Fruit fly (Drosophila melanogaster) whole organism, embryonic: ENCODE results near the gene CG31683.
A peak's percentile ranks its signal among the peaks of the same experiment; 100 is the strongest.

Source experiments
- Atf6 ChIP-seq: fragments of 200-800 bp; sonication (Bioruptor generic); IDR thresholded peaks from 2 replicates; pipeline ENCODE4 v1.3.6; 2022; ENCODE audit warnings: missing biosample characterization, missing genetic modification characterization
- CG10321 ChIP-seq: fragments of 200-800 bp; sonication (Bioruptor generic); IDR thresholded peaks from 2 replicates; pipeline ENCODE4 v1.3.6; 2022; ENCODE audit warnings: missing biosample characterization, missing genetic modification characterization
- CG12155 ChIP-seq: fragments of 200-800 bp; sonication (Bioruptor generic); optimal IDR thresholded peaks from 3 replicates; lab custom pipeline; 2016; ENCODE audit warnings: missing biosample characterization, missing genetic modification characterization
- CG12659 ChIP-seq: fragments of 200-800 bp; sonication (Bioruptor generic); optimal IDR thresholded peaks from 3 replicates; lab custom pipeline; 2017; ENCODE audit warnings: mild to moderate bottlenecking, missing biosample characterization, missing genetic modification reagents, missing genetic modification characterization
- CG15514 ChIP-seq: fragments of 200-800 bp; sonication (Bioruptor generic); optimal IDR thresholded peaks from 3 replicates; lab custom pipeline; 2017; ENCODE audit warnings: missing biosample characterization, missing genetic modification characterization, mild to moderate bottlenecking, moderate library complexity, missing genetic modification reagents
- CG1647 ChIP-seq: fragments of 200-800 bp; sonication (Bioruptor generic); optimal IDR thresholded peaks from 3 replicates; lab custom pipeline; 2016; ENCODE audit warnings: missing biosample characterization, missing genetic modification characterization
- CG17361 ChIP-seq: fragments of 200-800 bp; sonication (Bioruptor generic); IDR thresholded peaks from 3 replicates; pipeline ENCODE4 v1.3.6; 2022; ENCODE audit warnings: missing biosample characterization, missing genetic modification characterization
- CG17829 ChIP-seq: fragments of 200-800 bp; optimal IDR thresholded peaks from 2 replicates; lab custom pipeline; 2019; ENCODE audit warnings: missing biosample characterization, mild to moderate bottlenecking, missing genetic modification characterization, moderate library complexity
- CG3163 ChIP-seq: fragments of 200-800 bp; sonication (Bioruptor generic); optimal IDR thresholded peaks from 3 replicates; lab custom pipeline; 2016; ENCODE audit warnings: missing biosample characterization, missing genetic modification characterization
- CG32532 ChIP-seq: fragments of 200-800 bp; sonication (Bioruptor generic); IDR thresholded peaks from 2 replicates; pipeline ENCODE4 v1.3.6; 2022; ENCODE audit warnings: missing biosample characterization, missing genetic modification characterization
- CG3281 ChIP-seq: fragments of 200-800 bp; sonication (Bioruptor generic); optimal IDR thresholded peaks from 3 replicates; lab custom pipeline; 2017; ENCODE audit warnings: missing biosample characterization, mild to moderate bottlenecking, missing genetic modification characterization
- CG4854 ChIP-seq: fragments of 200-800 bp; sonication (Bioruptor generic); optimal IDR thresholded peaks from 2 replicates; lab custom pipeline; 2016; ENCODE audit warnings: missing biosample characterization, missing genetic modification characterization, inconsistent platforms
- CG6683 ChIP-seq: fragments of 200-800 bp; sonication (Bioruptor generic); optimal IDR thresholded peaks from 2 replicates; lab custom pipeline; 2017; ENCODE audit warnings: missing biosample characterization, mild to moderate bottlenecking, missing genetic modification characterization, missing genetic modification reagents
- CG7963 ChIP-seq: fragments of 200-800 bp; sonication (Bioruptor generic); IDR thresholded peaks from 3 replicates; pipeline ENCODE4 v1.3.6; 2022; ENCODE audit warnings: missing biosample characterization, missing genetic modification characterization; ENCODE audit not compliant: partially characterized antibody
- CG8388 ChIP-seq: fragments of 200-800 bp; sonication (Bioruptor generic); optimal IDR thresholded peaks from 2 replicates; lab custom pipeline; 2019; ENCODE audit warnings: missing biosample characterization, mild to moderate bottlenecking, missing genetic modification characterization, moderate library complexity
- CG8924 ChIP-seq: fragments of 200-800 bp; optimal IDR thresholded peaks from 3 replicates; lab custom pipeline; 2019; ENCODE audit warnings: missing biosample characterization, mild to moderate bottlenecking, missing genetic modification characterization, moderate library complexity
- CG9727 ChIP-seq: fragments of 200-800 bp; sonication (Bioruptor generic); optimal IDR thresholded peaks from 3 replicates; lab custom pipeline; 2017; ENCODE audit warnings: missing biosample characterization, mild to moderate bottlenecking, missing genetic modification characterization
- CG9876 ChIP-seq: fragments of 200-800 bp; sonication (Bioruptor generic); optimal IDR thresholded peaks from 2 replicates; lab custom pipeline; 2016; ENCODE audit warnings: missing biosample characterization, missing genetic modification characterization
- CrebB ChIP-seq: fragments of 200-800 bp; sonication (Bioruptor generic); optimal IDR thresholded peaks from 3 replicates; lab custom pipeline; 2018; ENCODE audit warnings: missing biosample characterization, mild to moderate bottlenecking, missing genetic modification characterization
- E2f1 ChIP-seq: fragments of 200-800 bp; sonication (Bioruptor generic); IDR thresholded peaks from 2 replicates; pipeline ENCODE4 v1.3.6; 2022; ENCODE audit warnings: missing biosample characterization, missing genetic modification characterization
- Elba2 ChIP-seq: fragments of 200-800 bp; sonication (Bioruptor generic); optimal IDR thresholded peaks from 3 replicates; lab custom pipeline; 2016; ENCODE audit warnings: missing biosample characterization, missing genetic modification characterization
- GATAe ChIP-seq: fragments of 200-800 bp; sonication (Bioruptor generic); conservative IDR thresholded peaks from 2 replicates; pipeline ENCODE4 v1.3.6; 2022; ENCODE audit warnings: missing biosample characterization, missing genetic modification characterization
- Hand ChIP-seq: fragments of 200-800 bp; sonication (Bioruptor generic); optimal IDR thresholded peaks from 2 replicates; lab custom pipeline; 2017; ENCODE audit warnings: mild to moderate bottlenecking, missing biosample characterization, missing genetic modification reagents, missing genetic modification characterization
- HmgD ChIP-seq: fragments of 200-800 bp; sonication (Bioruptor generic); optimal IDR thresholded peaks from 3 replicates; lab custom pipeline; 2016; ENCODE audit warnings: missing biosample characterization, missing genetic modification characterization
- Hmr ChIP-seq: fragments of 200-800 bp; sonication (Bioruptor generic); optimal IDR thresholded peaks from 3 replicates; lab custom pipeline; 2017; ENCODE audit warnings: mild to moderate bottlenecking, missing biosample characterization, missing genetic modification reagents, missing genetic modification characterization
- Lhr ChIP-seq: fragments of 200-800 bp; sonication (Bioruptor generic); optimal IDR thresholded peaks from 3 replicates; lab custom pipeline; 2017; ENCODE audit warnings: mild to moderate bottlenecking, missing biosample characterization, missing genetic modification reagents, missing genetic modification characterization
- Mad ChIP-seq: fragments of 200-800 bp; sonication (Bioruptor generic); optimal IDR thresholded peaks from 2 replicates; lab custom pipeline; 2016; ENCODE audit warnings: missing biosample characterization, missing genetic modification characterization
- Myb ChIP-seq: fragments of 200-800 bp; sonication (Bioruptor generic); optimal IDR thresholded peaks from 2 replicates; lab custom pipeline; 2016; ENCODE audit warnings: missing biosample characterization, missing genetic modification characterization
- NC2α ChIP-seq: fragments of 200-800 bp; sonication (Bioruptor generic); optimal IDR thresholded peaks from 2 replicates; lab custom pipeline; 2016; ENCODE audit warnings: missing biosample characterization, missing genetic modification characterization
- Pdp1 ChIP-seq, 2 experiments: fragments of 200-800 bp; sonication (Bioruptor generic); optimal IDR thresholded peaks; 3 replicates each; lab custom pipeline; 2016; ENCODE audit warnings: missing biosample characterization in 2 of 2, missing genetic modification characterization in 2 of 2, mild to moderate bottlenecking in 1 of 2, moderate library complexity in 1 of 2
- Rfx ChIP-seq: fragments of 200-800 bp; sonication (Bioruptor generic); IDR thresholded peaks from 2 replicates; pipeline ENCODE4 v1.3.6; 2022; ENCODE audit warnings: missing biosample characterization, missing genetic modification characterization
- Sox100B ChIP-seq: fragments of 200-800 bp; sonication (Bioruptor generic); optimal IDR thresholded peaks from 3 replicates; lab custom pipeline; 2018; ENCODE audit warnings: missing biosample characterization, mild to moderate bottlenecking, missing genetic modification characterization
- Ssrp ChIP-seq: fragments of 200-800 bp; sonication (Bioruptor generic); optimal IDR thresholded peaks from 2 replicates; lab custom pipeline; 2018; ENCODE audit warnings: missing biosample characterization, mild to moderate bottlenecking, missing genetic modification characterization, moderate library complexity
- ac ChIP-seq: fragments of 200-800 bp; sonication (Bioruptor generic); optimal IDR thresholded peaks from 3 replicates; lab custom pipeline; 2017; ENCODE audit warnings: missing biosample characterization, mild to moderate bottlenecking, missing genetic modification characterization
- aop ChIP-seq: fragments of 200-800 bp; sonication (Bioruptor generic); IDR thresholded peaks from 2 replicates; pipeline ENCODE4 v1.3.6; 2022; ENCODE audit warnings: missing biosample characterization, missing genetic modification characterization
- dmrt99B ChIP-seq: fragments of 200-800 bp; sonication (Bioruptor generic); optimal IDR thresholded peaks from 2 replicates; lab custom pipeline; 2018; ENCODE audit warnings: missing biosample characterization, mild to moderate bottlenecking, missing genetic modification characterization, moderate library complexity
- dpn ChIP-seq, 2 experiments: fragments of 200-800 bp; sonication (Bioruptor generic); optimal IDR thresholded peaks; 3 replicates each; lab custom pipeline; 2016; ENCODE audit warnings: missing biosample characterization in 2 of 2, missing genetic modification characterization in 2 of 2
- ems ChIP-seq: fragments of 200-800 bp; sonication (Bioruptor generic); optimal IDR thresholded peaks from 3 replicates; lab custom pipeline; 2016; ENCODE audit warnings: missing biosample characterization, missing genetic modification characterization
- grn ChIP-seq: fragments of 200-800 bp; sonication (Bioruptor generic); optimal IDR thresholded peaks from 3 replicates; lab custom pipeline; 2017; ENCODE audit warnings: missing biosample characterization, missing genetic modification characterization
- hbn ChIP-seq: fragments of 200-800 bp; sonication (Bioruptor generic); IDR thresholded peaks from 2 replicates; pipeline ENCODE4 v1.3.6; 2022; ENCODE audit warnings: missing biosample characterization, missing genetic modification characterization; ENCODE audit not compliant: partially characterized antibody
- lbe ChIP-seq: fragments of 200-800 bp; sonication (Bioruptor generic); optimal IDR thresholded peaks from 2 replicates; lab custom pipeline; 2016; ENCODE audit warnings: missing biosample characterization, mild to moderate bottlenecking, missing genetic modification characterization
- lmd ChIP-seq: fragments of 200-800 bp; sonication (Bioruptor generic); IDR thresholded peaks from 2 replicates; pipeline ENCODE4 v1.3.6; 2022; ENCODE audit warnings: missing biosample characterization, missing genetic modification characterization
- mam ChIP-seq: fragments of 200-800 bp; sonication (Bioruptor generic); optimal IDR thresholded peaks from 3 replicates; lab custom pipeline; 2016; ENCODE audit warnings: missing biosample characterization, missing genetic modification characterization
- pb ChIP-seq: fragments of 200-800 bp; sonication (Bioruptor generic); optimal IDR thresholded peaks from 3 replicates; lab custom pipeline; 2016; ENCODE audit warnings: missing biosample characterization, missing genetic modification characterization
- repo ChIP-seq: fragments of 200-800 bp; sonication (Bioruptor generic); optimal IDR thresholded peaks from 2 replicates; lab custom pipeline; 2016; ENCODE audit warnings: missing biosample characterization, missing genetic modification characterization
- sd ChIP-seq: fragments of 200-800 bp; sonication (Bioruptor generic); optimal IDR thresholded peaks from 3 replicates; lab custom pipeline; 2018; ENCODE audit warnings: missing biosample characterization, mild to moderate bottlenecking, missing genetic modification characterization, moderate library complexity
- sna ChIP-seq: fragments of 200-800 bp; sonication (Bioruptor generic); IDR thresholded peaks from 2 replicates; pipeline ENCODE4 v1.3.6; 2022; ENCODE audit warnings: missing biosample characterization, missing genetic modification characterization; ENCODE audit not compliant: partially characterized antibody
- sr ChIP-seq: fragments of 200-800 bp; sonication (Bioruptor generic); IDR thresholded peaks from 3 replicates; pipeline ENCODE4 v1.3.6; 2022; ENCODE audit warnings: missing biosample characterization, missing genetic modification characterization
- ssp ChIP-seq: fragments of 200-800 bp; sonication (Bioruptor generic); IDR thresholded peaks from 2 replicates; pipeline ENCODE4 v1.3.6; 2022; ENCODE audit warnings: missing biosample characterization, missing genetic modification characterization

CG31683 gene

DNA sequence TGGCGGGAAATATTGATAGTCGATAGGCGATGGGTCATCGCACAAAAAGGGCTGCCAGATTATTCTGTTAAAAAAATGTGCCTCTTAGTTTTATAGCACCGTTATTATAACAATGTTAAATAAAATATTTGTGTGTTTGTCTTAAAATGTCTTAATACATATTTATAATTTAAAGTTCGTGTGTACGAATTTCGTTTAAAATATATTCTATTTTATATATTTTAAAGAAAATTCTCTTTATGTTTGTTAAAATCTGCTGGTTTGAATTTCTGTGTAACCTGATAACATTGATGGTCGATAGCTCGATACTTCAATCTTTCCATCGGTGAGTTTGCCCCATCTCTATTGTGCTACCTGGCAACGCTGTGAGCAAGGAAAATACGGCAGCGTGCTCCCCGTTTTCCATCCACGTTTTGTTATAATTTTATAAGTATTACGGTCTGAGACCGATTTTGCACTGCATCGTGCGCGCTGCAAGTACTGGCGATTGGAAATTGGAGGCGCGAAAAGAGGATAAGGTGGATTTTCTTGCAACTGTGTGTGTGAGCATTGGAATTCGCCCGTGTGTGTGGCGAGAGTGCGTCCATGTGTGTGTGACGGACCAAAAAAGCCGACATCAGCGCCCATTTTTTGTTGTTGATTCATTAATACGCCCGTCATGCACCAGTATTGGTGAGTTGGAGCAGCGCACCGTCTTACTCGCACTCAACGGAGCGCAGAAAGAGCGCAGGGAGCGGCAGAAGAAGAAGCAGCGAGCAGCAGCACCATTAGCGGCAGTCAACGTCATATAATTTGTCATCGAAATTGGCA lies 32.8 kb downstream of the CG31683 start, which contains the start of the genes CG10949 and Arpc2 (continued):
- TF ChIP-seq aop (GFP tag; lab: Robert Waterston, UW), result no peak
- TF ChIP-seq sd (tag; lab: Kevin White, UChicago), result peak; percentile 84
- no peak for TF ChIP-seq pb
- peak; percentile 64 for TF ChIP-seq Sox100B (GFP tag; lab: Kevin White, UChicago)
- no peak for TF ChIP-seq Myb
- TF ChIP-seq NC2α (GFP tag; lab: Kevin White, UChicago), result no peak
- no peak; the same call in 1 of the 2 replicates for TF ChIP-seq hbn (GFP tag; lab: Robert Waterston, UW)
- TF ChIP-seq dpn (GFP tag; optimal IDR thresholded peaks at IDR 0.05; lab: Kevin White, UChicago), result peak in 1 of 2 experiments; percentile 51
- no peak for TF ChIP-seq CrebB (tag; lab: Kevin White, UChicago)
- TF ChIP-seq CG32532 (GFP tag; lab: Robert Waterston, UW), result peak; percentile 68
- TF ChIP-seq Rfx (GFP tag; lab: Robert Waterston, UW), result peak; percentile 34; the same call in 1 of the 2 replicates
- peak; percentile 17 for TF ChIP-seq CG9727 (GFP tag; lab: Kevin White, UChicago)
- no peak for TF ChIP-seq Elba2 (GFP tag; lab: Kevin White, UChicago)
- TF ChIP-seq grn (GFP tag; lab: Kevin White, UChicago), result no peak
- TF ChIP-seq mam (GFP tag; lab: Kevin White, UChicago), result no peak
- peak; percentile 29 for TF ChIP-seq CG8388 (GFP tag; lab: Kevin White, UChicago)
- TF ChIP-seq CG8924 (tag; lab: Kevin White, UChicago), result peak; percentile 64
- no peak for TF ChIP-seq CG9876 (GFP tag; lab: Kevin White, UChicago)
- no peak for TF ChIP-seq lbe (GFP tag; lab: Kevin White, UChicago)
- no peak for TF ChIP-seq CG6683 (GFP tag; lab: Kevin White, UChicago)
- 0 out of 2 replicates have a peak, but pooled peaks have one; percentile 30 for TF ChIP-seq CG10321
- no peak for TF ChIP-seq CG3163
- TF ChIP-seq CG17829, result peak; percentile 73
- no peak for TF ChIP-seq sna (GFP tag; lab: Robert Waterston, UW)
- TF ChIP-seq Lhr (GFP tag; lab: Kevin White, UChicago), result peak; percentile 67
- peak; percentile 48; the same call in 1 of the 2 replicates for TF ChIP-seq E2f1 (GFP tag; lab: Robert Waterston, UW)
- TF ChIP-seq HmgD (GFP tag; lab: Kevin White, UChicago), result no peak
- no peak for TF ChIP-seq Pdp1 (GFP tag; optimal IDR thresholded peaks at IDR 0.05; lab: Kevin White, UChicago)
- TF ChIP-seq dmrt99B (tag; lab: Kevin White, UChicago), result no peak
- TF ChIP-seq CG4854 (GFP tag; lab: Kevin White, UChicago), result no peak
- TF ChIP-seq CG7963, result peak; percentile 52; the same call in 1 of the 3 replicates
- TF ChIP-seq CG15514 (GFP tag; lab: Kevin White, UChicago), result peak; percentile 11
- TF ChIP-seq Mad (GFP tag; lab: Kevin White, UChicago), result peak; percentile 8
- no peak for TF ChIP-seq CG1647
- TF ChIP-seq CG12659 (GFP tag; lab: Kevin White, UChicago), result peak; percentile 87
- no peak for TF ChIP-seq sr (GFP tag; lab: Robert Waterston, UW)
- TF ChIP-seq Ssrp (tag; lab: Kevin White, UChicago), result peak; percentile 31
- no peak for TF ChIP-seq ems (GFP tag; lab: Kevin White, UChicago)
- TF ChIP-seq Hmr (GFP tag; lab: Kevin White, UChicago), result peak; percentile 60
- no peak for TF ChIP-seq ac (GFP tag; lab: Kevin White, UChicago)
- peak; percentile 59 for TF ChIP-seq CG12155 (GFP tag; lab: Kevin White, UChicago)
- no peak for TF ChIP-seq repo (GFP tag; lab: Kevin White, UChicago)
- no peak for TF ChIP-seq ssp (GFP tag; lab: Robert Waterston, UW)
- no peak for TF ChIP-seq GATAe (GFP tag; lab: Robert Waterston, UW)
- no peak for TF ChIP-seq Atf6
- TF ChIP-seq CG3281 (GFP tag; lab: Kevin White, UChicago), result peak; percentile 7
- no peak for TF ChIP-seq Hand (GFP tag; lab: Kevin White, UChicago)
- peak; percentile 84 for TF ChIP-seq CG17361 (GFP tag; lab: Robert Waterston, UW)
- TF ChIP-seq lmd (GFP tag; lab: Robert Waterston, UW), result no peak
